Worm (Caenorhabditis elegans): ENCODE data around the gene C33C12.4.
A peak's percentile ranks its signal among the peaks of the same experiment; 100 is the strongest.
"Not testable (repeated sequence)": the region's sequence is repeated elsewhere in the genome, so short reads cannot be mapped to it uniquely, and the experiment has no call there.

C33C12.4 gene

ce11 chrII:2175367-2175766, 9.1 kb upstream of the C33C12.4 start, which contains the start of gene C33C12.7:
C33C12.7 (minus strand) TSS chrII:2175467.
- TF ChIP-seq lin-39 (tag; optimal IDR thresholded peaks at IDR 0.05) (no peak), Y55F3AM.14 (GFP tag; optimal IDR thresholded peaks at IDR 0.05) (no peak), nhr-11 (tag; optimal IDR thresholded peaks at IDR 0.05) (no peak), nhr-21 (tag; optimal IDR thresholded peaks at IDR 0.05) (no peak), mbf-1 (tag; optimal IDR thresholded peaks at IDR 0.05) (no peak), zag-1 (tag; optimal IDR thresholded peaks at IDR 0.05) (no peak), nhr-23 (tag; optimal IDR thresholded peaks at IDR 0.05) (no peak), crh-2 (tag; optimal IDR thresholded peaks at IDR 0.05) (no peak), dmd-4 (tag; optimal IDR thresholded peaks at IDR 0.05) (no peak), skn-1 (tag; optimal IDR thresholded peaks at IDR 0.05) (no peak), ceh-16 (tag; optimal IDR thresholded peaks at IDR 0.05) (no peak), nhr-129 (tag; optimal IDR thresholded peaks at IDR 0.05) (no peak), unc-39 (tag; optimal IDR thresholded peaks at IDR 0.05) (no peak), ztf-4 (tag; optimal IDR thresholded peaks at IDR 0.05) (no peak), peb-1 (tag; optimal IDR thresholded peaks at IDR 0.05) (no peak), nhr-12 (tag; optimal IDR thresholded peaks at IDR 0.05) (no peak)

- TF ChIP-seq nhr-129 (tag; optimal IDR thresholded peaks at IDR 0.05) (no peak), sem-4 (tag; optimal IDR thresholded peaks at IDR 0.05) (no peak), nhr-237 (tag; optimal IDR thresholded peaks at IDR 0.05) (no peak)
These were observed 3.8 kb upstream of the C33C12.4 start, which contains the start of gene C33C12.12 for ce11 chrII:2170085-2170484. C33C12.12 (minus strand) TSS chrII:2170185.

ce11 chrII:2168374-2168773, 2.1 kb upstream of the C33C12.4 start, which contains the start of gene fbxb-38:
fbxb-38 (minus strand) TSS chrII:2168763.
- no peak for TF ChIP-seq Y55F3AM.14 (GFP tag; optimal IDR thresholded peaks at IDR 0.05)
- no peak for TF ChIP-seq ceh-82 (tag; optimal IDR thresholded peaks at IDR 0.05)

- not testable (repeated sequence) for TF ChIP-seq elt-3 (tag; optimal IDR thresholded peaks at IDR 0.05); blmp-1 (tag; optimal IDR thresholded peaks at IDR 0.05; ENCODE audit: insufficient read depth); sma-3 (GFP tag; optimal IDR thresholded peaks at IDR 0.05)
These were observed 2.9 kb downstream of the C33C12.4 start, which contains the start of gene C33C12.11 for ce11 chrII:2163370-2163882. C33C12.11 (minus strand) TSS chrII:2163832.

- not testable (repeated sequence) for TF ChIP-seq egl-27, crh-2, nhr-237 (tag; optimal IDR thresholded peaks at IDR 0.05)
These were observed 12.6 kb downstream of the C33C12.4 start, which contains the start of gene math-18 for ce11 chrII:2153708-2154107. math-18 (plus strand) TSS chrII:2154008.

- TF ChIP-seq ztf-11 (tag; optimal IDR thresholded peaks at IDR 0.05) (no peak), ama-1 (optimal IDR thresholded peaks at IDR 0.05) (no peak), fos-1 (tag; optimal IDR thresholded peaks at IDR 0.05) (peak; percentile 64), snpc-4 (tag; optimal IDR thresholded peaks at IDR 0.05) (no peak)
These were observed 13.8 kb downstream of the C33C12.4 start for ce11 chrII:2152455-2152854.

ce11 chrII:2150485-2150985, 15.7 kb downstream of the C33C12.4 start, which contains the start of the genes C40A11.7 and C40A11.8:
C40A11.7 (minus strand) TSS chrII:2150585.
C40A11.8 (minus strand) TSS chrII:2150935.
- TF ChIP-seq zag-1 (tag; optimal IDR thresholded peaks at IDR 0.05) (no peak), nhr-21 (tag; optimal IDR thresholded peaks at IDR 0.05) (no peak), skn-1 (tag; optimal IDR thresholded peaks at IDR 0.05) (no peak)

- TF ChIP-seq C34F6.9 (tag; optimal IDR thresholded peaks at IDR 0.05) (no peak), lin-13 (GFP tag; optimal IDR thresholded peaks at IDR 0.05) (no peak), sma-9 (GFP tag; optimal IDR thresholded peaks at IDR 0.05) (no peak), sma-9 (tag; optimal IDR thresholded peaks at IDR 0.05) (no peak), peb-1 (tag; optimal IDR thresholded peaks at IDR 0.05) (no peak), aly-2 (tag; optimal IDR thresholded peaks at IDR 0.05) (no peak), sem-4 (tag; optimal IDR thresholded peaks at IDR 0.05) (no peak), mab-5 (tag; optimal IDR thresholded peaks at IDR 0.05) (no peak), nhr-21 (tag; optimal IDR thresholded peaks at IDR 0.05) (no peak), unc-55 (GFP tag; optimal IDR thresholded peaks at IDR 0.05) (no peak), nhr-11 (tag; optimal IDR thresholded peaks at IDR 0.05) (no peak), unc-62 (GFP tag; optimal IDR thresholded peaks at IDR 0.05) (no peak), snpc-4 (tag; optimal IDR thresholded peaks at IDR 0.05) (no peak), mdl-1 (tag; optimal IDR thresholded peaks at IDR 0.05) (no peak)
These were observed 19.3 kb downstream of the C33C12.4 start, which contains the start of gene C40A11.2 for ce11 chrII:2146900-2147375. C40A11.2 (plus strand) TSS chrII:2146950.
